Fruit fly (Drosophila melanogaster) whole organism, embryonic: ENCODE results near the gene ND-B18.

Experiments used
- Abd-B ChIP-seq: fragments of 200-800 bp; sonication (Bioruptor generic); optimal IDR thresholded peaks from 2 replicates; lab custom pipeline; 2018; ENCODE audit warnings: missing biosample characterization, mild to moderate bottlenecking, missing genetic modification characterization, moderate library complexity
- Adf1 ChIP-seq: fragments of 200-800 bp; sonication (Bioruptor generic); IDR thresholded peaks from 2 replicates; pipeline ENCODE4 v1.3.6; 2022; ENCODE audit warnings: missing biosample characterization, missing genetic modification characterization
- Awh ChIP-seq: fragments of 200-800 bp; sonication (Bioruptor generic); IDR thresholded peaks from 2 replicates; pipeline ENCODE4, ENCODE4 v1.3.6; 2022; ENCODE audit warnings: missing biosample characterization, missing genetic modification characterization
- CG10979 ChIP-seq: fragments of 200-800 bp; sonication (Bioruptor generic); optimal IDR thresholded peaks from 2 replicates; lab custom pipeline; 2018; ENCODE audit warnings: missing biosample characterization, mild to moderate bottlenecking, missing genetic modification characterization, moderate library complexity
- CG11398 ChIP-seq: fragments of 200-800 bp; sonication (Bioruptor generic); optimal IDR thresholded peaks from 2 replicates; lab custom pipeline; 2016; ENCODE audit warnings: missing biosample characterization, missing genetic modification characterization
- CG14050 ChIP-seq: fragments of 200-800 bp; sonication (Bioruptor generic); IDR thresholded peaks from 3 replicates; pipeline ENCODE4 v1.3.6; 2022; ENCODE audit warnings: missing biosample characterization, missing genetic modification characterization
- CG17912 ChIP-seq: fragments of 200-800 bp; sonication (Bioruptor generic); optimal IDR thresholded peaks from 2 replicates; lab custom pipeline; 2018; ENCODE audit warnings: missing biosample characterization, mild to moderate bottlenecking, missing genetic modification characterization
- CG33557 ChIP-seq: fragments of 200-800 bp; sonication (Bioruptor generic); optimal IDR thresholded peaks from 2 replicates; lab custom pipeline; 2019; ENCODE audit warnings: missing biosample characterization, mild to moderate bottlenecking, missing genetic modification characterization, moderate library complexity
- CG4328 ChIP-seq: fragments of 200-800 bp; sonication (Bioruptor generic); optimal IDR thresholded peaks from 3 replicates; lab custom pipeline; 2017; ENCODE audit warnings: missing biosample characterization, missing genetic modification reagents, missing genetic modification characterization
- CG4617 ChIP-seq: fragments of 200-800 bp; sonication (Bioruptor generic); optimal IDR thresholded peaks from 3 replicates; lab custom pipeline; 2016; ENCODE audit warnings: missing biosample characterization, missing genetic modification characterization, borderline replicate concordance
- CG6175 ChIP-seq: fragments of 200-800 bp; sonication (Bioruptor generic); IDR thresholded peaks from 3 replicates; pipeline ENCODE4 v1.3.6; 2022; ENCODE audit warnings: missing biosample characterization, missing genetic modification characterization
- CG6689 ChIP-seq: fragments of 200-800 bp; sonication (Bioruptor generic); IDR thresholded peaks from 2 replicates; pipeline ENCODE4 v1.3.6; 2022; ENCODE audit warnings: missing biosample characterization, missing genetic modification characterization
- CG7271 ChIP-seq: fragments of 200-800 bp; sonication (Bioruptor generic); optimal IDR thresholded peaks from 2 replicates; lab custom pipeline; 2018; ENCODE audit warnings: missing biosample characterization, mild to moderate bottlenecking, missing genetic modification characterization, moderate library complexity
- CG8924 ChIP-seq: fragments of 200-800 bp; optimal IDR thresholded peaks from 3 replicates; lab custom pipeline; 2019; ENCODE audit warnings: missing biosample characterization, mild to moderate bottlenecking, missing genetic modification characterization, moderate library complexity
- Drgx ChIP-seq: fragments of 200-800 bp; sonication (Bioruptor generic); IDR thresholded peaks from 2 replicates; pipeline ENCODE4 v1.3.6; 2022; ENCODE audit warnings: missing biosample characterization, missing genetic modification characterization
- Ets65A ChIP-seq: fragments of 200-800 bp; sonication (Bioruptor generic); peaks from one replicate; lab custom pipeline; 2016; ENCODE audit warnings: missing biosample characterization, missing genetic modification characterization
- HLH54F ChIP-seq: fragments of 200-800 bp; sonication (Bioruptor generic); optimal IDR thresholded peaks from 3 replicates; lab custom pipeline; 2016; ENCODE audit warnings: missing biosample characterization, missing genetic modification characterization
- Hand ChIP-seq: fragments of 200-800 bp; sonication (Bioruptor generic); optimal IDR thresholded peaks from 2 replicates; lab custom pipeline; 2017; ENCODE audit warnings: mild to moderate bottlenecking, missing biosample characterization, missing genetic modification reagents, missing genetic modification characterization
- Hmr ChIP-seq: fragments of 200-800 bp; sonication (Bioruptor generic); optimal IDR thresholded peaks from 3 replicates; lab custom pipeline; 2017; ENCODE audit warnings: mild to moderate bottlenecking, missing biosample characterization, missing genetic modification reagents, missing genetic modification characterization
- Med ChIP-seq: fragments of 200-800 bp; sonication (Bioruptor generic); peaks from one replicate; lab custom pipeline; 2016; ENCODE audit warnings: missing biosample characterization, missing genetic modification characterization, mild to moderate bottlenecking, inconsistent platforms, moderate library complexity
- Oaz ChIP-seq: fragments of 200-800 bp; sonication (Bioruptor generic); IDR thresholded peaks from 2 replicates; pipeline ENCODE4 v1.3.6; 2022; ENCODE audit warnings: missing biosample characterization, missing genetic modification characterization
- az2 ChIP-seq: fragments of 200-800 bp; sonication (Bioruptor generic); optimal IDR thresholded peaks from 3 replicates; lab custom pipeline; 2016; ENCODE audit warnings: missing biosample characterization, missing genetic modification characterization
- bowl ChIP-seq: fragments of 200-800 bp; sonication (Bioruptor generic); IDR thresholded peaks from 2 replicates; pipeline ENCODE4 v1.3.6; 2022; ENCODE audit warnings: missing biosample characterization, missing genetic modification characterization
- br ChIP-seq: fragments of >200 bp; optimal IDR thresholded peaks from 2 replicates; lab custom pipeline; 2017
- bsh ChIP-seq, 2 experiments: fragments of 200-800 bp; sonication (Bioruptor generic); optimal IDR thresholded peaks; 2 replicates each; lab custom pipeline; 2017 to 2018; ENCODE audit warnings: mild to moderate bottlenecking in 2 of 2, missing biosample characterization in 2 of 2, missing genetic modification characterization in 2 of 2, moderate library complexity in 1 of 2
- crol ChIP-seq: fragments of 200-800 bp; sonication (Bioruptor generic); IDR thresholded peaks from 2 replicates; pipeline ENCODE4 v1.3.6; 2022; ENCODE audit warnings: missing biosample characterization, missing genetic modification characterization
- dati ChIP-seq: fragments of 200-800 bp; sonication (Bioruptor generic); IDR thresholded peaks from 2 replicates; pipeline ENCODE4 v1.3.6; 2022; ENCODE audit warnings: missing biosample characterization, missing genetic modification characterization
- dmrt99B ChIP-seq: fragments of 200-800 bp; sonication (Bioruptor generic); optimal IDR thresholded peaks from 2 replicates; lab custom pipeline; 2018; ENCODE audit warnings: missing biosample characterization, mild to moderate bottlenecking, missing genetic modification characterization, moderate library complexity
- fd3F ChIP-seq: fragments of 200-800 bp; sonication (Bioruptor generic); optimal IDR thresholded peaks from 2 replicates; lab custom pipeline; 2018; ENCODE audit warnings: missing biosample characterization, mild to moderate bottlenecking, missing genetic modification characterization, moderate library complexity
- ftz-f1 ChIP-seq: fragments of 200-800 bp; sonication (Bioruptor generic); optimal IDR thresholded peaks from 2 replicates; lab custom pipeline; 2016; ENCODE audit warnings: missing biosample characterization, missing genetic modification characterization
- ham ChIP-seq: fragments of 200-800 bp; sonication (Bioruptor generic); IDR thresholded peaks from 2 replicates; pipeline ENCODE4 v1.3.6; 2022; ENCODE audit warnings: missing biosample characterization, missing genetic modification characterization
- hkb ChIP-seq, 2 experiments: fragments of 200-800 bp in 1 of 2; fragments of >200 bp in 1 of 2; sonication (Bioruptor generic) in 1 of 2; IDR thresholded peaks in 1 of 2; optimal IDR thresholded peaks in 1 of 2; 2 replicates each; pipeline versions ENCODE4 v1.3.6 to Lab custom; 2017 to 2022; ENCODE audit warnings: missing biosample characterization in 1 of 2, missing genetic modification characterization in 1 of 2
- ind ChIP-seq: fragments of 200-800 bp; sonication (Bioruptor generic); optimal IDR thresholded peaks from 3 replicates; lab custom pipeline; 2016; ENCODE audit warnings: missing biosample characterization, missing genetic modification characterization
- kni ChIP-seq: fragments of 200-800 bp; sonication (Bioruptor generic); optimal IDR thresholded peaks from 3 replicates; lab custom pipeline; 2017; ENCODE audit warnings: mild to moderate bottlenecking, missing biosample characterization, missing genetic modification reagents, missing genetic modification characterization
- nom ChIP-seq: fragments of 200-800 bp; sonication (Bioruptor generic); optimal IDR thresholded peaks from 2 replicates; lab custom pipeline; 2017; ENCODE audit warnings: missing biosample characterization, missing genetic modification characterization, mild to moderate bottlenecking, moderate library complexity, missing genetic modification reagents
- otp ChIP-seq: fragments of 200-800 bp; sonication (Bioruptor generic); IDR thresholded peaks from 3 replicates; pipeline ENCODE4, ENCODE4 v1.3.6; 2022; ENCODE audit warnings: missing biosample characterization, missing genetic modification characterization
- pho ChIP-seq: fragments of 200-800 bp; sonication (Bioruptor generic); optimal IDR thresholded peaks from 2 replicates; lab custom pipeline; 2016; ENCODE audit warnings: missing biosample characterization, missing genetic modification characterization
- phol ChIP-seq: fragments of 200-800 bp; sonication (Bioruptor generic); optimal IDR thresholded peaks from 3 replicates; lab custom pipeline; 2018; ENCODE audit warnings: missing biosample characterization, mild to moderate bottlenecking, missing genetic modification characterization, moderate library complexity
- rib ChIP-seq: fragments of 200-800 bp; sonication (Bioruptor generic); IDR thresholded peaks from 2 replicates; pipeline ENCODE4 v1.3.6; 2022; ENCODE audit warnings: missing biosample characterization, missing genetic modification characterization
- run ChIP-seq: fragments of 200-800 bp; sonication (Bioruptor generic); optimal IDR thresholded peaks from 3 replicates; lab custom pipeline; 2018; ENCODE audit warnings: missing biosample characterization, mild to moderate bottlenecking, missing genetic modification characterization
- sens ChIP-seq: fragments of 200-800 bp; sonication (Bioruptor generic); peaks from one replicate; lab custom pipeline; 2016; ENCODE audit warnings: missing biosample characterization, missing genetic modification characterization
- slbo ChIP-seq: fragments of 200-800 bp; sonication (Bioruptor generic); IDR thresholded peaks from 2 replicates; pipeline ENCODE4 v1.3.6; 2022; ENCODE audit warnings: missing biosample characterization, missing genetic modification characterization
- sug ChIP-seq: fragments of 200-800 bp; optimal IDR thresholded peaks from 2 replicates; lab custom pipeline; 2019; ENCODE audit warnings: missing biosample characterization, mild to moderate bottlenecking, missing genetic modification characterization, moderate library complexity

The ND-B18 gene

DNA sequence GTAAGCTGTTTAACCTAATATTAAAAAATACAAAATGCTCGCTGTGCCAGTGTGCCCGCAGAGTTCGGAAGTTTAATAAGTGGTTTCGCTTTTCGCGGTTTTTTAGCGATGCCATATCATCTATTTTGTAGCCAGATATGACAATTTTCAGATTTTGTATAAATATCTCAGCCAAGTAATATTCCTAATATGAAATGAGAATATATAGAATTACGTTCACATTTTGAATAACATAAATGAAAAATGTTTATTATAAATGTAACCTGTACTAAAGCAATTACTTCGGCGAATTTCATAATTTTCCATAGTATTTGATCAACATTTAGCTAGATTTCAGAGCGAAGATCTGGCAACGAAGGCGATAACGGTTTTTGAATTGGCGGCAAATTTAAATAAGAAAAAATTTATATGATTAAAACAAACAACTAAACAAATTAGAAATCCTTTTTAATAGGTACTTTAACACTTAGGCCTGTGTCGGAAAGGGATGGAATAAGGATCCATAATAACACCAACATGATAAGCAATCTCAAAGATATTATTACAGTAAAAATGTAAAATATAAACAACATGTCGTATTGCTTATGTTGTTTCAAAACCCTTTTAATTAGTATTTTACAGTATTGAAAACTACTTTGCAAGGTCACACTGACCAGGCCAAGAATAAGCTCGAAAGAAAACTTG, 3.0 kb downstream of the ND-B18 start, which contains the start of the genes opm and dob (continued):
- TF ChIP-seq phol (tag; lab: Kevin White, UChicago) = peak; percentile 68
- no peak for TF ChIP-seq bowl (GFP tag; lab: Robert Waterston, UW)
- no peak for TF ChIP-seq CG14050 (GFP tag; lab: Robert Waterston, UW)
- TF ChIP-seq dati (GFP tag; lab: Robert Waterston, UW) = no peak
- TF ChIP-seq pho (GFP tag; lab: Kevin White, UChicago) = peak; percentile 11
- TF ChIP-seq ham = no peak
- TF ChIP-seq Hand = no peak
- no peak for TF ChIP-seq fd3F (GFP tag; lab: Kevin White, UChicago)
- TF ChIP-seq Awh (GFP tag; lab: Robert Waterston, UW) = no peak
- TF ChIP-seq kni (GFP tag; lab: Kevin White, UChicago) = no peak
- no peak for TF ChIP-seq CG7271 (tag; lab: Kevin White, UChicago)
- no peak for TF ChIP-seq dmrt99B (tag; lab: Kevin White, UChicago)
- TF ChIP-seq CG6689 (GFP tag; lab: Robert Waterston, UW) = no peak
- no peak for TF ChIP-seq CG11398 (GFP tag; lab: Kevin White, UChicago)
- TF ChIP-seq Abd-B = peak; percentile 50
- TF ChIP-seq HLH54F (GFP tag; lab: Kevin White, UChicago) = no peak
- TF ChIP-seq CG10979 (tag; lab: Kevin White, UChicago) = no peak
- no peak for TF ChIP-seq CG4328 (GFP tag; lab: Kevin White, UChicago)
- TF ChIP-seq, all 482 proteins: peak for 74

dm6 chrX:15068537-15068936, 5.0 kb downstream of the ND-B18 start:
- TF ChIP-seq ftz-f1 = peak; percentile 36
- TF ChIP-seq nom (GFP tag; lab: Kevin White, UChicago) = peak; percentile 84
- TF ChIP-seq Adf1 (GFP tag; lab: Robert Waterston, UW) = no peak
- TF ChIP-seq CG8924 (tag; lab: Kevin White, UChicago) = no peak
- TF ChIP-seq Med (GFP tag; lab: Kevin White, UChicago) = peak; percentile 57
- TF ChIP-seq Ets65A (GFP tag; lab: Kevin White, UChicago) = peak; percentile 28
- TF ChIP-seq slbo (GFP tag; lab: Robert Waterston, UW) = 0 out of 2 replicates have a peak, but pooled peaks have one; percentile 12
- peak; percentile 40 for TF ChIP-seq sug (tag; lab: Kevin White, UChicago)

dm6 chrX:15069417-15069896, 5.9 kb downstream of the ND-B18 start:
- TF ChIP-seq Oaz = no peak
- TF ChIP-seq az2 = no peak
- no peak for TF ChIP-seq ind (GFP tag; lab: Kevin White, UChicago)
- no peak for TF ChIP-seq CG4617 (GFP tag; lab: Kevin White, UChicago)
- TF ChIP-seq CG33557 (GFP tag; lab: Kevin White, UChicago) = no peak
- TF ChIP-seq crol (GFP tag; lab: Robert Waterston, UW) = peak; percentile 57; the same call in 1 of the 2 replicates
- no peak for TF ChIP-seq CG6175 (GFP tag; lab: Robert Waterston, UW)
- TF ChIP-seq nom (GFP tag; lab: Kevin White, UChicago) = peak; percentile 100
- no peak for TF ChIP-seq otp
- peak in 1 of 2 experiments; percentile 99 for TF ChIP-seq bsh (GFP tag; optimal IDR thresholded peaks at IDR 0.05; lab: Kevin White, UChicago)
- TF ChIP-seq sens (GFP tag; lab: Kevin White, UChicago) = peak; percentile 66
- no peak for TF ChIP-seq hkb (optimal IDR thresholded peaks at IDR 0.05; lab: Kevin White, UChicago)
- TF ChIP-seq hkb (GFP tag; IDR thresholded peaks at IDR 0.05; lab: Robert Waterston, UW) = no peak
- TF ChIP-seq br (lab: Kevin White, UChicago) = no peak
- TF ChIP-seq Hmr (GFP tag; lab: Kevin White, UChicago) = peak; percentile 16
- TF ChIP-seq rib (GFP tag; lab: Robert Waterston, UW) = no peak
- no peak for TF ChIP-seq CG17912 (GFP tag; lab: Kevin White, UChicago)
- TF ChIP-seq Drgx (GFP tag; lab: Robert Waterston, UW) = peak; percentile 84
- no peak for TF ChIP-seq run (tag; lab: Kevin White, UChicago)
- peak; percentile 17 for TF ChIP-seq Med (GFP tag; lab: Kevin White, UChicago)
